Fruit fly (Drosophila melanogaster) whole organism, embryonic: Measurements from ENCODE around the gene Targ1.

Source experiments
- B-H2 ChIP-seq: fragments of 200-800 bp; sonication (Bioruptor generic); optimal IDR thresholded peaks from 2 replicates; lab custom pipeline; 2018; ENCODE audit warnings: missing biosample characterization, mild to moderate bottlenecking, missing genetic modification characterization
- CG1024 ChIP-seq: fragments of 200-800 bp; sonication (Bioruptor generic); IDR thresholded peaks from 2 replicates; pipeline ENCODE4 v1.3.6; 2022; ENCODE audit warnings: missing biosample characterization, missing genetic modification characterization
- CG10431 ChIP-seq: fragments of 200-800 bp; sonication (Bioruptor generic); optimal IDR thresholded peaks from 3 replicates; lab custom pipeline; 2018; ENCODE audit warnings: missing biosample characterization, mild to moderate bottlenecking, missing genetic modification characterization
- CG12071 ChIP-seq: fragments of 200-800 bp; sonication (Bioruptor generic); optimal IDR thresholded peaks from 3 replicates; lab custom pipeline; 2018; ENCODE audit warnings: missing biosample characterization, mild to moderate bottlenecking, missing genetic modification characterization
- CG13775 ChIP-seq: fragments of 200-800 bp; sonication (Bioruptor generic); optimal IDR thresholded peaks from 3 replicates; lab custom pipeline; 2017; ENCODE audit warnings: missing biosample characterization, mild to moderate bottlenecking, missing genetic modification characterization
- CG15073 ChIP-seq: fragments of 200-800 bp; sonication (Bioruptor generic); optimal IDR thresholded peaks from 2 replicates; lab custom pipeline; 2016; ENCODE audit warnings: missing biosample characterization, missing genetic modification characterization
- CG1529 ChIP-seq: fragments of 200-800 bp; sonication (Bioruptor generic); optimal IDR thresholded peaks from 3 replicates; lab custom pipeline; 2018; ENCODE audit warnings: missing biosample characterization, missing genetic modification characterization
- CG1602 ChIP-seq: fragments of 200-800 bp; sonication (Bioruptor generic); optimal IDR thresholded peaks from 3 replicates; lab custom pipeline; 2016; ENCODE audit warnings: missing biosample characterization, missing genetic modification characterization
- CG1647 ChIP-seq: fragments of 200-800 bp; sonication (Bioruptor generic); optimal IDR thresholded peaks from 3 replicates; lab custom pipeline; 2016; ENCODE audit warnings: missing biosample characterization, missing genetic modification characterization
- CG16779 ChIP-seq: fragments of 200-800 bp; sonication (Bioruptor generic); IDR thresholded peaks from 2 replicates; pipeline ENCODE4 v1.3.6; 2022; ENCODE audit warnings: missing biosample characterization, missing genetic modification characterization
- CG17186 ChIP-seq: fragments of 200-800 bp; sonication (Bioruptor generic); optimal IDR thresholded peaks from 3 replicates; lab custom pipeline; 2017; ENCODE audit warnings: missing biosample characterization, missing genetic modification reagents, missing genetic modification characterization
- CG17359 ChIP-seq: fragments of 200-800 bp; sonication (Bioruptor generic); optimal IDR thresholded peaks from 3 replicates; lab custom pipeline; 2018; ENCODE audit warnings: missing biosample characterization, mild to moderate bottlenecking, missing genetic modification characterization, moderate library complexity
- CG2199 ChIP-seq: fragments of 200-800 bp; sonication (Bioruptor generic); IDR thresholded peaks from 3 replicates; pipeline ENCODE4 v1.3.6; 2022; ENCODE audit warnings: missing biosample characterization, missing genetic modification characterization
- CG31441 ChIP-seq: fragments of 200-800 bp; sonication (Bioruptor generic); IDR thresholded peaks from 2 replicates; pipeline ENCODE4 v1.3.6; 2022; ENCODE audit warnings: missing biosample characterization, missing genetic modification characterization
- CG33557 ChIP-seq: fragments of 200-800 bp; sonication (Bioruptor generic); optimal IDR thresholded peaks from 2 replicates; lab custom pipeline; 2019; ENCODE audit warnings: missing biosample characterization, mild to moderate bottlenecking, missing genetic modification characterization, moderate library complexity
- CG4730 ChIP-seq: fragments of 200-800 bp; sonication (Bioruptor generic); IDR thresholded peaks from 2 replicates; pipeline ENCODE4 v1.3.6; 2022; ENCODE audit warnings: missing biosample characterization, missing genetic modification characterization
- CG6254 ChIP-seq: fragments of 200-800 bp; sonication (Bioruptor generic); optimal IDR thresholded peaks from 3 replicates; lab custom pipeline; 2017; ENCODE audit warnings: mild to moderate bottlenecking, missing biosample characterization, missing genetic modification reagents, missing genetic modification characterization
- CG7963 ChIP-seq: fragments of 200-800 bp; sonication (Bioruptor generic); IDR thresholded peaks from 3 replicates; pipeline ENCODE4 v1.3.6; 2022; ENCODE audit warnings: missing biosample characterization, missing genetic modification characterization; ENCODE audit not compliant: partially characterized antibody
- CHES-1-like ChIP-seq: fragments of 200-800 bp; sonication (Bioruptor generic); optimal IDR thresholded peaks from 2 replicates; lab custom pipeline; 2016; ENCODE audit warnings: missing biosample characterization, missing genetic modification characterization
- Dbx ChIP-seq: fragments of 200-800 bp; sonication (Bioruptor generic); IDR thresholded peaks from 3 replicates; pipeline ENCODE4 v1.3.6; 2022; ENCODE audit warnings: missing biosample characterization, missing genetic modification characterization
- ERR ChIP-seq: fragments of 200-800 bp; sonication (Bioruptor generic); optimal IDR thresholded peaks from 2 replicates; lab custom pipeline; 2016; ENCODE audit warnings: missing biosample characterization, missing genetic modification characterization
- Gug ChIP-seq: fragments of 200-800 bp; sonication (Bioruptor generic); IDR thresholded peaks from 4 replicates; pipeline ENCODE4 v1.3.6; 2022; ENCODE audit warnings: missing biosample characterization, missing genetic modification characterization
- HLH4C ChIP-seq: fragments of 200-800 bp; sonication (Bioruptor generic); IDR thresholded peaks from 3 replicates; pipeline ENCODE4 v1.3.6; 2022; ENCODE audit warnings: missing biosample characterization, missing genetic modification characterization; ENCODE audit not compliant: partially characterized antibody
- HLHmδ ChIP-seq: fragments of 200-800 bp; sonication (Bioruptor generic); optimal IDR thresholded peaks from 2 replicates; lab custom pipeline; 2018; ENCODE audit warnings: missing biosample characterization, mild to moderate bottlenecking, missing genetic modification characterization, moderate library complexity
- HmgZ ChIP-seq: fragments of 200-800 bp; sonication (Bioruptor generic); optimal IDR thresholded peaks from 2 replicates; lab custom pipeline; 2018; ENCODE audit warnings: missing biosample characterization, mild to moderate bottlenecking, missing genetic modification characterization
- Med ChIP-seq: fragments of 200-800 bp; sonication (Bioruptor generic); peaks from one replicate; lab custom pipeline; 2016; ENCODE audit warnings: missing biosample characterization, missing genetic modification characterization, mild to moderate bottlenecking, inconsistent platforms, moderate library complexity
- NC2α ChIP-seq: fragments of 200-800 bp; sonication (Bioruptor generic); optimal IDR thresholded peaks from 2 replicates; lab custom pipeline; 2016; ENCODE audit warnings: missing biosample characterization, missing genetic modification characterization
- NC2β ChIP-seq: fragments of 200-800 bp; sonication (Bioruptor generic); optimal IDR thresholded peaks from 2 replicates; lab custom pipeline; 2016; ENCODE audit warnings: missing biosample characterization, missing genetic modification characterization
- Sox100B ChIP-seq: fragments of 200-800 bp; sonication (Bioruptor generic); optimal IDR thresholded peaks from 3 replicates; lab custom pipeline; 2018; ENCODE audit warnings: missing biosample characterization, mild to moderate bottlenecking, missing genetic modification characterization
- Usf ChIP-seq: fragments of 200-800 bp; sonication (Bioruptor generic); optimal IDR thresholded peaks from 2 replicates; lab custom pipeline; 2017; ENCODE audit warnings: missing genotype, missing biosample characterization, missing genetic modification characterization
- ac ChIP-seq: fragments of 200-800 bp; sonication (Bioruptor generic); optimal IDR thresholded peaks from 3 replicates; lab custom pipeline; 2017; ENCODE audit warnings: missing biosample characterization, mild to moderate bottlenecking, missing genetic modification characterization
- ase ChIP-seq: fragments of 200-800 bp; sonication (Bioruptor generic); IDR thresholded peaks from 3 replicates; pipeline ENCODE4 v1.3.6; 2022; ENCODE audit warnings: missing biosample characterization, missing genetic modification characterization
- bbx ChIP-seq: fragments of 200-800 bp; sonication (Bioruptor generic); IDR thresholded peaks from 2 replicates; pipeline ENCODE4 v1.3.6; 2022; ENCODE audit warnings: missing biosample characterization, missing genetic modification characterization; ENCODE audit not compliant: partially characterized antibody
- bsh ChIP-seq, 2 experiments: fragments of 200-800 bp; sonication (Bioruptor generic); optimal IDR thresholded peaks; 2 replicates each; lab custom pipeline; 2017 to 2018; ENCODE audit warnings: mild to moderate bottlenecking in 2 of 2, missing biosample characterization in 2 of 2, missing genetic modification characterization in 2 of 2, moderate library complexity in 1 of 2
- cg ChIP-seq: fragments of 200-800 bp; sonication (Bioruptor generic); optimal IDR thresholded peaks from 3 replicates; lab custom pipeline; 2019; ENCODE audit warnings: missing biosample characterization, mild to moderate bottlenecking, missing genetic modification characterization, moderate library complexity
- dm ChIP-seq: fragments of 200-800 bp; sonication (Bioruptor generic); optimal IDR thresholded peaks from 3 replicates; lab custom pipeline; 2016; ENCODE audit warnings: missing biosample characterization, missing genetic modification characterization
- dmrt11E ChIP-seq: fragments of 200-800 bp; sonication (Bioruptor generic); optimal IDR thresholded peaks from 3 replicates; lab custom pipeline; 2018; ENCODE audit warnings: missing biosample characterization, mild to moderate bottlenecking, missing genetic modification characterization, moderate library complexity
- dpn ChIP-seq, 2 experiments: fragments of 200-800 bp; sonication (Bioruptor generic); optimal IDR thresholded peaks; 3 replicates each; lab custom pipeline; 2016; ENCODE audit warnings: missing biosample characterization in 2 of 2, missing genetic modification characterization in 2 of 2
- dysf ChIP-seq: fragments of 200-800 bp; sonication (Bioruptor generic); IDR thresholded peaks from 3 replicates; pipeline ENCODE4 v1.3.6; 2022; ENCODE audit warnings: missing biosample characterization, missing genetic modification characterization
- eyg ChIP-seq: fragments of 200-800 bp; sonication (Bioruptor generic); optimal IDR thresholded peaks from 3 replicates; lab custom pipeline; 2016; ENCODE audit warnings: missing biosample characterization, missing genetic modification characterization
- ftz-f1 ChIP-seq: fragments of 200-800 bp; sonication (Bioruptor generic); optimal IDR thresholded peaks from 2 replicates; lab custom pipeline; 2016; ENCODE audit warnings: missing biosample characterization, missing genetic modification characterization
- gfzf ChIP-seq: fragments of 200-800 bp; sonication (Bioruptor generic); optimal IDR thresholded peaks from 2 replicates; lab custom pipeline; 2016; ENCODE audit warnings: missing biosample characterization, mild to moderate bottlenecking, missing genetic modification characterization, moderate library complexity
- her ChIP-seq: fragments of 200-800 bp; sonication (Bioruptor generic); optimal IDR thresholded peaks from 2 replicates; lab custom pipeline; 2016; ENCODE audit warnings: missing biosample characterization, missing genetic modification characterization
- jing ChIP-seq: fragments of 200-800 bp; sonication (Bioruptor generic); optimal IDR thresholded peaks from 2 replicates; lab custom pipeline; 2018; ENCODE audit warnings: missing biosample characterization, mild to moderate bottlenecking, missing genetic modification characterization
- jumu ChIP-seq: fragments of 200-800 bp; sonication (Bioruptor generic); optimal IDR thresholded peaks from 3 replicates; lab custom pipeline; 2016; ENCODE audit warnings: missing biosample characterization, missing genetic modification characterization
- kni ChIP-seq: fragments of 200-800 bp; sonication (Bioruptor generic); optimal IDR thresholded peaks from 3 replicates; lab custom pipeline; 2017; ENCODE audit warnings: mild to moderate bottlenecking, missing biosample characterization, missing genetic modification reagents, missing genetic modification characterization
- lilli ChIP-seq: fragments of 200-800 bp; sonication (Bioruptor generic); optimal IDR thresholded peaks from 3 replicates; lab custom pipeline; 2016; ENCODE audit warnings: missing biosample characterization, missing genetic modification characterization
- otp ChIP-seq: fragments of 200-800 bp; sonication (Bioruptor generic); IDR thresholded peaks from 3 replicates; pipeline ENCODE4, ENCODE4 v1.3.6; 2022; ENCODE audit warnings: missing biosample characterization, missing genetic modification characterization
- pho ChIP-seq: fragments of 200-800 bp; sonication (Bioruptor generic); optimal IDR thresholded peaks from 2 replicates; lab custom pipeline; 2016; ENCODE audit warnings: missing biosample characterization, missing genetic modification characterization
- repo ChIP-seq: fragments of 200-800 bp; sonication (Bioruptor generic); optimal IDR thresholded peaks from 2 replicates; lab custom pipeline; 2016; ENCODE audit warnings: missing biosample characterization, missing genetic modification characterization
- sisA ChIP-seq: fragments of 200-800 bp; sonication (Bioruptor generic); IDR thresholded peaks from 2 replicates; pipeline ENCODE4 v1.3.6; 2022; ENCODE audit warnings: missing biosample characterization, missing genetic modification characterization

The Targ1 gene

DNA sequence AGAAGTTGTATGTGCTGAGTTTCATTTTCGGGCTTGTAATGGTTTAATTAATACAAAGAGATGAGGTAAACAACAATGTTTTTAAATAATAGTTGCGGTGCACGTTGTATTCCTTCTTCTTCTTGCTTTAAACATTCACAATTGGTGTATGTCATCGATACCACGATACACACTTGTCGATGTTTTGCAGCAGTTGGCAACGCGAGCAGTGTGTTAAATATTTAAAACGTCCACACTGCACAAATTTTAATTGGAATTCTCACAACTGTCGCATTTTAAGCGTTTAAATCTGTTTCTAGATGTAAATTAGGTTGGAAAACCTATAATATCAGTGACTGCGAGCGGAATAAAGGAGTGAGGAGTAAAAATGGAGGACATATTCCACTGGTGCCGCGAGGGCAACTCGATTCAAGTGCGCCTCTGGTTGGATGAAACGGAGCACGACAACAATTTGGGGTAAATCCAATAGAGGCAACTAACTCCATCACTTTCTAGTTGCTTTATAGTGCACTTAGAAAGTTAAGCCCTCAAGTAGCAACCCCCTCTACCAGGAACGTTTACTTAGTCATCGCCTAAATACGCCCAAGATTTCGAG, 14.1 kb upstream of the Targ1 start, which contains the start of the genes Trmt112 and Ilk (continued):
- TF ChIP-seq CG4730 (GFP tag; lab: Robert Waterston, UW) (no peak), otp (GFP tag; lab: Robert Waterston, UW) (no peak), lilli (GFP tag; lab: Kevin White, UChicago) (peak; percentile 7), CG15073 (GFP tag; lab: Kevin White, UChicago) (no peak), gfzf (GFP tag; lab: Kevin White, UChicago) (peak; percentile 68), kni (no peak), CG1647 (GFP tag; lab: Kevin White, UChicago) (no peak), HLHmδ (GFP tag; lab: Kevin White, UChicago) (peak; percentile 13), CG6254 (GFP tag; lab: Kevin White, UChicago) (no peak), sisA (GFP tag; lab: Robert Waterston, UW) (no peak), HmgZ (tag; lab: Kevin White, UChicago) (peak; percentile 82), eyg (no peak), CG2199 (GFP tag; lab: Robert Waterston, UW) (no peak), CG17186 (GFP tag; lab: Kevin White, UChicago) (peak; percentile 46), cg (GFP tag; lab: Kevin White, UChicago) (peak; percentile 19), Dbx (GFP tag; lab: Robert Waterston, UW) (0 out of 3 replicates have a peak, but pooled peaks have one; percentile 12), CG7963 (GFP tag; lab: Robert Waterston, UW) (peak; percentile 80), CG1602 (GFP tag; lab: Kevin White, UChicago) (no peak), CHES-1-like (GFP tag; lab: Kevin White, UChicago) (peak; percentile 83), NC2β (no peak), ERR (GFP tag; lab: Kevin White, UChicago) (no peak), NC2α (GFP tag; lab: Kevin White, UChicago) (no peak), jumu (GFP tag; lab: Kevin White, UChicago) (no peak), bbx (peak; percentile 83), CG17359 (no peak), CG1529 (GFP tag; lab: Kevin White, UChicago) (no peak), CG1024 (GFP tag; lab: Robert Waterston, UW) (no peak), jing (GFP tag; lab: Kevin White, UChicago) (no peak), CG16779 (no peak), repo (GFP tag; lab: Kevin White, UChicago) (no peak), CG13775 (GFP tag; lab: Kevin White, UChicago) (no peak), ftz-f1 (GFP tag; lab: Kevin White, UChicago) (no peak), Usf (GFP tag; lab: Kevin White, UChicago) (no peak), B-H2 (GFP tag; lab: Kevin White, UChicago) (peak; percentile 26), bsh (GFP tag; optimal IDR thresholded peaks at IDR 0.05; lab: Kevin White, UChicago) (no peak), dmrt11E (tag; lab: Kevin White, UChicago) (no peak), ac (GFP tag; lab: Kevin White, UChicago) (no peak), her (no peak), HLH4C (GFP tag; lab: Robert Waterston, UW) (peak; percentile 84), pho (GFP tag; lab: Kevin White, UChicago) (no peak), CG12071 (GFP tag; lab: Kevin White, UChicago) (no peak), Gug (GFP tag; lab: Robert Waterston, UW) (no peak), dysf (GFP tag; lab: Robert Waterston, UW) (no peak), Sox100B (GFP tag; lab: Kevin White, UChicago) (no peak), CG33557 (GFP tag; lab: Kevin White, UChicago) (no peak), CG31441 (GFP tag; lab: Robert Waterston, UW) (no peak), dm (GFP tag; lab: Kevin White, UChicago) (peak; percentile 95), ase (no peak), Med (GFP tag; lab: Kevin White, UChicago) (peak; percentile 87), dpn (GFP tag; optimal IDR thresholded peaks at IDR 0.05; lab: Kevin White, UChicago) (peak in 1 of 2 experiments; percentile 21), CG10431 (GFP tag; lab: Kevin White, UChicago) (no peak)
